Worm (Caenorhabditis elegans) whole organism, early embryonic: ENCODE results near the gene chup-1.

Source experiments
- B0310.2 ChIP-seq: sonication (generic microtip); optimal IDR thresholded peaks from 2 replicates; lab custom pipeline; 2016; ENCODE audit warnings: mild to moderate bottlenecking, missing genetic modification characterization, missing compliant biosample characterization
- F13C5.2 ChIP-seq: sonication (generic microtip); optimal IDR thresholded peaks from 2 replicates; lab custom pipeline; 2017; ENCODE audit warnings: mild to moderate bottlenecking, missing genetic modification characterization, inconsistent platforms, missing compliant biosample characterization
- ama-1 ChIP-seq: fragments of 150-350 bp; optimal IDR thresholded peaks from 2 replicates; lab custom pipeline; 2014
- ceh-13 ChIP-seq: fragments of 200-800 bp; sonication (Bioruptor generic); optimal IDR thresholded peaks from 2 replicates; lab custom pipeline; 2018; ENCODE audit warnings: mild to moderate bottlenecking, missing genetic modification characterization, missing compliant biosample characterization
- ceh-36 ChIP-seq: sonication (generic microtip); optimal IDR thresholded peaks from 2 replicates; lab custom pipeline; 2016; ENCODE audit warnings: missing genetic modification characterization, inconsistent platforms, missing compliant biosample characterization
- ets-7 ChIP-seq: sonication (generic microtip); optimal IDR thresholded peaks from 2 replicates; lab custom pipeline; 2016; ENCODE audit warnings: missing genotype, missing genetic modification characterization, missing compliant biosample characterization
- flt-1 ChIP-seq: fragments of 200-800 bp; sonication (Bioruptor generic); IDR thresholded peaks from 2 replicates; pipeline ENCODE4 v1.3.6; 2022; ENCODE audit warnings: missing genetic modification characterization, missing compliant biosample characterization
- hmbx-1 ChIP-seq: sonication (generic microtip); optimal IDR thresholded peaks from 2 replicates; lab custom pipeline; 2016; ENCODE audit warnings: mild to moderate bottlenecking, missing genetic modification characterization, missing compliant biosample characterization
- hmg-4 ChIP-seq: fragments of 200-800 bp; sonication (Bioruptor generic); optimal IDR thresholded peaks from 2 replicates; lab custom pipeline; 2018; ENCODE audit warnings: mild to moderate bottlenecking, missing genetic modification characterization, missing compliant biosample characterization
- hnd-1 ChIP-seq: sonication (generic microtip); optimal IDR thresholded peaks from 2 replicates; lab custom pipeline; 2016; ENCODE audit warnings: missing genetic modification characterization, missing compliant biosample characterization
- pes-1 ChIP-seq: fragments of 200-800 bp; sonication (Bioruptor generic); IDR thresholded peaks from 2 replicates; pipeline ENCODE4 v1.3.6; 2022; ENCODE audit warnings: missing genetic modification reagents, missing genetic modification characterization, missing compliant biosample characterization
- scrt-1 ChIP-seq: fragments of 200-800 bp; sonication (Bioruptor generic); IDR thresholded peaks from 2 replicates; pipeline ENCODE4 v1.3.6; 2022; ENCODE audit warnings: missing genetic modification characterization, missing compliant biosample characterization
- sea-1 ChIP-seq: fragments of 200-800 bp; sonication (Bioruptor generic); conservative IDR thresholded peaks from 2 replicates; pipeline ENCODE4 v1.3.6; 2022; ENCODE audit warnings: missing genetic modification characterization, missing compliant biosample characterization
- tbx-11 ChIP-seq: fragments of 200-800 bp; sonication (Bioruptor generic); IDR thresholded peaks from 2 replicates; pipeline ENCODE4 v1.3.6; 2022; ENCODE audit warnings: missing genetic modification characterization, missing compliant biosample characterization
- tbx-37 ChIP-seq: fragments of 200-800 bp; sonication (Bioruptor generic); conservative IDR thresholded peaks from 2 replicates; pipeline ENCODE4 v1.3.6; 2022; ENCODE audit warnings: missing genetic modification reagents, missing genetic modification characterization, missing compliant biosample characterization
- tra-4 ChIP-seq: sonication (generic microtip); optimal IDR thresholded peaks from 2 replicates; lab custom pipeline; 2017; ENCODE audit warnings: missing genetic modification characterization, missing compliant biosample characterization

The chup-1 gene

ce11 chrX:8843988-8844387 lies 52.0 kb downstream of the chup-1 start, which contains the start of gene ubc-23:
Gene ubc-23 (plus strand): TSS chrX:8844288.
- TF ChIP-seq B0310.2 (tag; lab: Kevin White, UChicago) = no peak
- TF ChIP-seq flt-1 = no peak
- TF ChIP-seq tra-4 (tag; lab: Kevin White, UChicago) = no peak
- no peak for TF ChIP-seq ceh-13 (GFP tag; lab: Kevin White, UChicago)
- TF ChIP-seq pes-1 (GFP tag; lab: Robert Waterston, UW) = no peak
- TF ChIP-seq ama-1 (lab: Kevin White, UChicago) = no peak
- TF ChIP-seq hmg-4 (GFP tag; lab: Kevin White, UChicago) = no peak
- no peak for TF ChIP-seq ets-7 (tag; lab: Kevin White, UChicago)
- TF ChIP-seq sea-1 = no peak
- no peak for TF ChIP-seq scrt-1 (GFP tag; lab: Robert Waterston, UW)
- TF ChIP-seq ceh-36 = no peak
- no peak for TF ChIP-seq tbx-37 (GFP tag; lab: Robert Waterston, UW)
- no peak for TF ChIP-seq hmbx-1 (tag; lab: Kevin White, UChicago)
- no peak for TF ChIP-seq tbx-11
- no peak for TF ChIP-seq hnd-1
- TF ChIP-seq F13C5.2 = no peak
